Fruit fly (Drosophila melanogaster): Measurements from ENCODE around the gene CG34377.
A peak's percentile ranks its signal among the peaks of the same experiment; 100 is the strongest.

Gene CG34377

dm6 chr3R:22260205-22260604 lies 63.7 kb downstream of the CG34377 start (continued):
- peak; percentile 58 for TF ChIP-seq CG10267 (tag; optimal IDR thresholded peaks at IDR 0.05)
- TF ChIP-seq sisA (GFP tag; IDR thresholded peaks at IDR 0.05): peak; percentile 49; the same call in 1 of the 2 replicates
- peak; percentile 11 for TF ChIP-seq slp2 (GFP tag; optimal IDR thresholded peaks at IDR 0.05)
- TF ChIP-seq btn (GFP tag; optimal IDR thresholded peaks at IDR 0.05): peak; percentile 0
- TF ChIP-seq CG10209 (GFP tag; optimal IDR thresholded peaks at IDR 0.05): peak; percentile 41
- TF ChIP-seq Ssrp (tag; optimal IDR thresholded peaks at IDR 0.05): peak; percentile 50
- peak; percentile 18 for TF ChIP-seq tio (GFP tag; optimal IDR thresholded peaks at IDR 0.05)
- peak in 1 of 2 experiments; percentile 23 for TF ChIP-seq Pdp1 (GFP tag; optimal IDR thresholded peaks at IDR 0.05)
- TF ChIP-seq slbo (GFP tag; IDR thresholded peaks at IDR 0.05): no peak
- TF ChIP-seq CG30431 (GFP tag; optimal IDR thresholded peaks at IDR 0.05): peak; percentile 42
- no peak for TF ChIP-seq peb (GFP tag; IDR thresholded peaks at IDR 0.05)
- TF ChIP-seq CG16815 (GFP tag; optimal IDR thresholded peaks at IDR 0.05): peak; percentile 63
- peak in 1 of 2 experiments; percentile 74 for TF ChIP-seq bsh (GFP tag; optimal IDR thresholded peaks at IDR 0.05)
- TF ChIP-seq CG1603 (tag; optimal IDR thresholded peaks at IDR 0.05): peak; percentile 67
- no peak for TF ChIP-seq CG1233 (GFP tag; optimal IDR thresholded peaks at IDR 0.05)
- TF ChIP-seq ATbp (GFP tag; optimal IDR thresholded peaks at IDR 0.05): peak; percentile 17
- TF ChIP-seq Dbx (GFP tag; IDR thresholded peaks at IDR 0.05): no peak
- no peak for TF ChIP-seq Sry-δ (GFP tag; optimal IDR thresholded peaks at IDR 0.05)
- TF ChIP-seq Tbp (GFP tag; optimal IDR thresholded peaks at IDR 0.05): no peak
- TF ChIP-seq salm (tag; optimal IDR thresholded peaks at IDR 0.05): peak; percentile 3
- TF ChIP-seq caup (GFP tag; optimal IDR thresholded peaks at IDR 0.05; ENCODE audit: severe bottlenecking): no peak
- no peak for TF ChIP-seq CG17186 (GFP tag; optimal IDR thresholded peaks at IDR 0.05)
- peak; percentile 1 for TF ChIP-seq CG33557 (GFP tag; optimal IDR thresholded peaks at IDR 0.05)
- peak; percentile 24 for TF ChIP-seq CG17385 (GFP tag; optimal IDR thresholded peaks at IDR 0.05)
- TF ChIP-seq Sox100B (GFP tag; optimal IDR thresholded peaks at IDR 0.05): peak; percentile 5
- TF ChIP-seq CG8388 (GFP tag; optimal IDR thresholded peaks at IDR 0.05): peak; percentile 47
- TF ChIP-seq CG30403 (GFP tag; optimal IDR thresholded peaks at IDR 0.05): no peak
- no peak for TF ChIP-seq CG7372 (GFP tag; IDR thresholded peaks at IDR 0.05)
- peak; percentile 55 for TF ChIP-seq fd96Cb (tag; optimal IDR thresholded peaks at IDR 0.05)
- peak; percentile 17 for TF ChIP-seq grau (tag; optimal IDR thresholded peaks at IDR 0.05)
- no peak for TF ChIP-seq CG14667 (GFP tag; IDR thresholded peaks at IDR 0.05)
- TF ChIP-seq CG5953 (GFP tag; IDR thresholded peaks at IDR 0.05): no peak
- TF ChIP-seq D19A (tag; optimal IDR thresholded peaks at IDR 0.05): peak; percentile 39
- TF ChIP-seq CG2889 (GFP tag; IDR thresholded peaks at IDR 0.05): no peak
- no peak for TF ChIP-seq Adf1 (GFP tag; IDR thresholded peaks at IDR 0.05)
- peak; percentile 53 for TF ChIP-seq CG4424 (GFP tag; optimal IDR thresholded peaks at IDR 0.05)
- TF ChIP-seq NC2β (GFP tag; optimal IDR thresholded peaks at IDR 0.05): peak; percentile 3
- TF ChIP-seq CG4328 (GFP tag; optimal IDR thresholded peaks at IDR 0.05): no peak
- peak; percentile 75 for TF ChIP-seq CG10979 (tag; optimal IDR thresholded peaks at IDR 0.05)
